Worm (Caenorhabditis elegans) whole organism, L4 larva: ENCODE results near the gene ZK673.6.

ENCODE experiments used
- F37D6.2 ChIP-seq: sonication (generic microtip); optimal IDR thresholded peaks from 2 replicates; lab custom pipeline; 2016; ENCODE audit warnings: mild to moderate bottlenecking, missing genetic modification characterization, missing compliant biosample characterization
- Y105C5A.15 ChIP-seq: fragments of 200-800 bp; sonication (Bioruptor generic); IDR thresholded peaks from 2 replicates; pipeline ENCODE4 v1.3.6; 2022; ENCODE audit warnings: missing genetic modification characterization, missing compliant biosample characterization
- ceh-28 ChIP-seq: fragments of 150-350 bp; optimal IDR thresholded peaks from 2 replicates; lab custom pipeline; 2014; ENCODE audit warnings: missing biosample characterization, missing genetic modification reagents, missing genetic modification characterization
- fkh-10 ChIP-seq: fragments of 150-350 bp; optimal IDR thresholded peaks from 2 replicates; lab custom pipeline; 2014; ENCODE audit warnings: missing biosample characterization, missing genetic modification reagents, missing genetic modification characterization
- lsy-2 ChIP-seq, 2 experiments: fragments of 150-350 bp in 1 of 2; sonication (generic microtip) in 1 of 2; optimal IDR thresholded peaks; 2 replicates each; lab custom pipeline; 2014 to 2017; ENCODE audit warnings: missing biosample characterization in 2 of 2, missing genetic modification characterization in 2 of 2
- nhr-28 ChIP-seq: fragments of 150-350 bp; optimal IDR thresholded peaks from 2 replicates; lab custom pipeline; 2014; ENCODE audit warnings: missing biosample characterization, missing genetic modification characterization
- nhr-41 ChIP-seq: fragments of 200-800 bp; sonication (Bioruptor generic); IDR thresholded peaks from 2 replicates; pipeline ENCODE4 v1.3.6; 2022; ENCODE audit warnings: missing genetic modification reagents, missing genetic modification characterization, missing compliant biosample characterization
- snpc-4 ChIP-seq: fragments of 150-350 bp; optimal IDR thresholded peaks from 2 replicates; lab custom pipeline; 2014; ENCODE audit warnings: missing biosample characterization, missing genetic modification characterization
- unc-39 ChIP-seq: sonication (generic microtip); optimal IDR thresholded peaks from 2 replicates; lab custom pipeline; 2017; ENCODE audit warnings: missing biosample characterization, missing genetic modification characterization
- unc-62 ChIP-seq, 3 experiments: fragments of 150-350 bp in 1 of 3; sonication (generic microtip); optimal IDR thresholded peaks in 2 of 3; peaks in 1 of 3; 1 replicate in 1 of 3; 2 replicates in 2 of 3; lab custom pipeline; 2014 to 2017; ENCODE audit warnings: missing biosample characterization in 3 of 3, missing genetic modification characterization in 3 of 3, missing genetic modification reagents in 3 of 3, missing genotype in 1 of 3
- zip-11 ChIP-seq: fragments of 200-800 bp; sonication (Bioruptor generic); IDR thresholded peaks from 2 replicates; pipeline ENCODE4 v1.3.6; 2022; ENCODE audit warnings: missing genetic modification characterization, missing compliant biosample characterization

DNA sequence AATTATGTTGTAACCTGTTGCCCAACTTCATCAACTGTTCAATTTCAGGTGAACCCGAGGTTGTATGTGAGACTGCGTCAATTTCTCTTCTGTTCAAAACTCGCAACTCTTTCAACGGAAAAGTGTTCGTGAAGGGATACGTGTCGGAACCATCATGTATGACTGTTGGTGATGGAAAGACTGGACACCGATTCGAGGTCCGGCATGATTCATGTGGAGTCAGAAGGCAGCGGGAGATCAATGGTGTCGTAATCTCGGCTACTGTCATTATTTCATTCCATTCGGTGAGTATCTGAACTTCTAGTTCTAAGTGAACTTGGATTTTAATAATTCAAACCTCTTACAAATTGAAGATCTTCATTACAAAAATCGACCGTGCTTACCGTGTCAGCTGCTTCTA lies 26.3 kb downstream of the ZK673.6 start:
- TF ChIP-seq Y105C5A.15: no peak
- no peak for TF ChIP-seq ceh-28 (tag; lab: Kevin White, UChicago)
- no peak for TF ChIP-seq lsy-2 (tag; optimal IDR thresholded peaks at IDR 0.05; lab: Kevin White, UChicago)
- TF ChIP-seq F37D6.2 (tag; lab: Kevin White, UChicago): no peak
- TF ChIP-seq zip-11: no peak
- TF ChIP-seq nhr-28 (tag; lab: Kevin White, UChicago): no peak
- TF ChIP-seq snpc-4 (tag; lab: Kevin White, UChicago): no peak
- TF ChIP-seq unc-39: no peak
- no peak for TF ChIP-seq fkh-10 (GFP tag; lab: Kevin White, UChicago)
- no peak for TF ChIP-seq nhr-41 (GFP tag; lab: Robert Waterston, UW)
- no peak for TF ChIP-seq unc-62 (GFP tag; optimal IDR thresholded peaks at IDR 0.05 in 1 of 2; lab: Kevin White, UChicago)
- TF ChIP-seq unc-62 (tag; optimal IDR thresholded peaks at IDR 0.05; lab: Kevin White, UChicago): no peak
